Fruit fly (Drosophila melanogaster) whole organism, wandering third instar larva: ENCODE data around the gene CG42249.
"Not testable (repeated sequence)": the region's sequence is repeated elsewhere in the genome, so short reads cannot be mapped to it uniquely, and the experiment has no call there.

Source experiments
- CG32264 ChIP-seq: fragments of 200-800 bp; sonication (Bioruptor generic); optimal IDR thresholded peaks from 2 replicates; lab custom pipeline; 2016; ENCODE audit warnings: missing biosample characterization, missing genetic modification characterization
- CrebA ChIP-seq: fragments of 200-800 bp; sonication (Bioruptor generic); optimal IDR thresholded peaks from 2 replicates; lab custom pipeline; 2016; ENCODE audit warnings: missing biosample characterization, mild to moderate bottlenecking, missing genetic modification characterization, borderline replicate concordance
- Dfd ChIP-seq: fragments of >200 bp; optimal IDR thresholded peaks from 2 replicates; lab custom pipeline; 2017; ENCODE audit warnings: missing biosample characterization, missing genetic modification characterization
- Hr78 ChIP-seq: fragments of >200 bp; optimal IDR thresholded peaks from 2 replicates; lab custom pipeline; 2017; ENCODE audit warnings: missing biosample characterization, missing genetic modification characterization
- Jra ChIP-seq: sonication (Bioruptor generic); optimal IDR thresholded peaks from 2 replicates; lab custom pipeline; 2016; ENCODE audit warnings: missing biosample characterization, missing genetic modification characterization
- Sp1 ChIP-seq: fragments of 200-800 bp; sonication (Bioruptor generic); optimal IDR thresholded peaks from 3 replicates; lab custom pipeline; 2019; ENCODE audit warnings: missing biosample characterization, mild to moderate bottlenecking, missing genetic modification characterization, moderate library complexity
- dmrt93B ChIP-seq: fragments of 200-800 bp; sonication (Bioruptor generic); optimal IDR thresholded peaks from 2 replicates; lab custom pipeline; 2018; ENCODE audit warnings: missing biosample characterization, mild to moderate bottlenecking, missing genetic modification characterization
- foxo ChIP-seq, 2 experiments: fragments of 200-800 bp; sonication (Bioruptor generic); optimal IDR thresholded peaks; 2 replicates in 1 of 2; 3 replicates in 1 of 2; lab custom pipeline; 2016 to 2017; ENCODE audit warnings: missing biosample characterization in 2 of 2, missing genetic modification characterization in 2 of 2
- fru ChIP-seq: fragments of 200-800 bp; sonication (Bioruptor generic); optimal IDR thresholded peaks from 3 replicates; lab custom pipeline; 2016; ENCODE audit warnings: missing biosample characterization, mild to moderate bottlenecking, missing genetic modification characterization
- h ChIP-seq: fragments of 200-800 bp; sonication (Bioruptor generic); optimal IDR thresholded peaks from 3 replicates; lab custom pipeline; 2016; ENCODE audit warnings: missing biosample characterization, mild to moderate bottlenecking, missing genetic modification characterization
- jim ChIP-seq: fragments of 175-275, 200-325 bp; sonication (Bioruptor generic); optimal IDR thresholded peaks from 2 replicates; lab custom pipeline; 2016; ENCODE audit warnings: missing biosample characterization, mild to moderate bottlenecking, missing genetic modification characterization
- psq ChIP-seq: fragments of 200-800 bp; sonication (Bioruptor generic); optimal IDR thresholded peaks from 3 replicates; lab custom pipeline; 2017; ENCODE audit warnings: missing biosample characterization, mild to moderate bottlenecking, missing genetic modification characterization, moderate library complexity
- sage ChIP-seq: fragments of 200-800 bp; sonication (Bioruptor generic); optimal IDR thresholded peaks from 2 replicates; lab custom pipeline; 2016; ENCODE audit warnings: missing biosample characterization, mild to moderate bottlenecking, missing genetic modification characterization
- usp ChIP-seq: fragments of >200 bp; optimal IDR thresholded peaks from 2 replicates; lab custom pipeline; 2017; ENCODE audit warnings: missing biosample characterization, missing genetic modification characterization

DNA sequence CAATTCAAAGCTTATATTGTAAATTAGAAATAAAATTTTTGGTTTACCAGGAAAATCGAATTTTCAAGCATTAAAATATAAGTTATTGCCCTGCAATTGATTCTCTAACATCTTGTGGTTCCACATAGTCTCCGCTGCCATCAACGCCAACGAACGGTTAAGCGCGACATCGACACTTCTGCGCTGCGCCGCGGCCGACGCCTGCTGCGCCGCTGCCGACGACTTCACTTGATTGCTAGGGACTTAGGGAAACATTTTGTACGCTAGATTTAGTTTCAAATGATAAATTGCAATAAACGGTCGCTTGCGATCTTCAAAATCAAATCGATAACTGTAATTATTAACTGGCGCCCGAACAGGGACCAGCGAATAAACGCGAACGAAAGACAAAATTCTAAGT is at the start of gene CG42249:
- TF ChIP-seq dmrt93B (GFP tag; lab: Kevin White, UChicago); CG32264; Jra (GFP tag; lab: Kevin White, UChicago); fru (GFP tag; lab: Kevin White, UChicago); psq (GFP tag; lab: Kevin White, UChicago); h (GFP tag; lab: Kevin White, UChicago); CrebA; usp; sage (GFP tag; lab: Kevin White, UChicago); Sp1; jim (GFP tag; lab: Kevin White, UChicago); foxo (GFP tag; optimal IDR thresholded peaks at IDR 0.05; lab: Kevin White, UChicago); Hr78 (GFP tag; lab: Kevin White, UChicago); Dfd (GFP tag; lab: Kevin White, UChicago): not testable (repeated sequence)
